Fruit fly (Drosophila melanogaster): Measurements from ENCODE around the gene kst.
A peak's percentile ranks its signal among the peaks of the same experiment; 100 is the strongest.

Gene kst

DNA sequence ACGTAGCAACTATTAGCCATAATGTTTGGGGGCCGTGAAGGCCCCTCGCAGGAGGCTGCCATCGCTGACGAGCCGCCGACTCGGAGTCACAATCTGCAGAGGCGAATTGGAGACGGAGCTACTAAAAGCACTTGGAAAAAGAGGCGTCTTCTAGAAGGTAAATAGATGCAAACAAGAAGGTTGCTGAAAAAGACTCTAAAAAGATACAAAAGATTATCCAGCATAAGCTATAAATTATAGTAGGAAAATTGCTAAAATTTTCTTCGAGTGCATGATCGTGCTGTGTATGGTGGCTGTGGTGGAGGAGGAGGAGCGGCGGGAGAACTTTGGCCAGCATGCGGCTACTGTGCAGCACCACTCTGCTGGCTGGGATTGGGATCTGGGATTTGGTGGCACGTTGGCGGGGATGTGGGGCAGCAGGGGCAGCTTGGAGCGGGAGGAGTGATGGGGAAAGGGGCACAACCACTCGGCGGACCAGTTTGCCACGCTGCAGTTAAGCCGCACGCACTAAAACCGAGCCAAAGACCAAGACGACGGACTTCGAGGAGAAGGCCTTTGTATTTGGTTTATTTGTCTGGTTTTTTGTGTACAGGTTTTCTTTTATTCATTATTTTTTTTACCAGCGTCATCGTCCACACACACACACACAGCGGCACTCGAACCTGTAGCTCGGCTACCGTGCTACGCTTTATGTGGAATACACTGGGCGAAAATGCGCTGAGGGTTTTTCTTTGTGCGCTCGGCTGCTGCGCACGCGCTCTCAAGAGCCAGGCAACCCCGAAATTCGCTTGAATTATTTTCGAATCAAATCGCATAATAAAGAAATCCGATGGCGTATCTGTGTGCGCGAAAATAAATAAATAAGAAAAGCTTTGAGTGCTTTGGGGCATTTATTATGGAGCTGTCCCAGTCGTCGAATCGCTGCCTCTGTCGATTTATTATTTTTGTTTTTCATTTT lies 52.3 kb downstream of the kst start (continued):
- TF ChIP-seq CG17802 (tag; optimal IDR thresholded peaks at IDR 0.05) (peak; percentile 41), zfh1 (GFP tag; IDR thresholded peaks at IDR 0.05) (peak; percentile 50), vvl (GFP tag; IDR thresholded peaks at IDR 0.05) (peak; percentile 63), Optix (GFP tag; IDR thresholded peaks at IDR 0.05) (0 out of 3 replicates have a peak, but pooled peaks have one; percentile 24), Ada2b (GFP tag; IDR thresholded peaks at IDR 0.05) (no peak), cg (GFP tag; optimal IDR thresholded peaks at IDR 0.05) (peak; percentile 42), CG6813 (GFP tag; optimal IDR thresholded peaks at IDR 0.05) (peak; percentile 27), CG1024 (GFP tag; IDR thresholded peaks at IDR 0.05) (0 out of 2 replicates have a peak, but pooled peaks have one; percentile 17), Xrp1 (GFP tag; IDR thresholded peaks at IDR 0.05) (peak; percentile 50), chinmo (GFP tag; IDR thresholded peaks at IDR 0.05; ENCODE audit: partially characterized antibody) (0 out of 4 replicates have a peak, but pooled peaks have one; percentile 65), CG32772 (GFP tag; IDR thresholded peaks at IDR 0.05) (peak; percentile 47), Xbp1 (GFP tag; optimal IDR thresholded peaks at IDR 0.05) (peak; percentile 9), tap (tag; optimal IDR thresholded peaks at IDR 0.05) (peak; percentile 55), dan (GFP tag; IDR thresholded peaks at IDR 0.05) (no peak), ci (GFP tag; IDR thresholded peaks at IDR 0.05) (peak; percentile 74; the same call in 2 of the 3 replicates), HmgD (GFP tag; optimal IDR thresholded peaks at IDR 0.05) (no peak), CG9609 (GFP tag; optimal IDR thresholded peaks at IDR 0.05) (peak; percentile 4), CG11093 (GFP tag; IDR thresholded peaks at IDR 0.05) (0 out of 3 replicates have a peak, but pooled peaks have one; percentile 29), gce (GFP tag; IDR thresholded peaks at IDR 0.05) (0 out of 3 replicates have a peak, but pooled peaks have one; percentile 18), CG12769 (tag; optimal IDR thresholded peaks at IDR 0.05) (peak; percentile 26), CG13775 (GFP tag; optimal IDR thresholded peaks at IDR 0.05) (no peak), gem (tag; optimal IDR thresholded peaks at IDR 0.05) (peak; percentile 6), CG8089 (GFP tag; optimal IDR thresholded peaks at IDR 0.05) (peak; percentile 11), dysf (GFP tag; IDR thresholded peaks at IDR 0.05) (peak; percentile 31; the same call in 1 of the 3 replicates), YL-1 (GFP tag; optimal IDR thresholded peaks at IDR 0.05) (no peak)

- TF ChIP-seq inv (GFP tag; IDR thresholded peaks at IDR 0.05; ENCODE audit: partially characterized antibody) (no peak), schlank (tag; optimal IDR thresholded peaks at IDR 0.05) (no peak), CG9932 (GFP tag; IDR thresholded peaks at IDR 0.05) (no peak), CG7271 (tag; optimal IDR thresholded peaks at IDR 0.05) (no peak), CG3847 (GFP tag; IDR thresholded peaks at IDR 0.05) (no peak), hkb (optimal IDR thresholded peaks at IDR 0.05) (no peak), hkb (GFP tag; IDR thresholded peaks at IDR 0.05) (peak; percentile 53), CG17361 (GFP tag; IDR thresholded peaks at IDR 0.05) (peak; percentile 83), Bteb2 (GFP tag; optimal IDR thresholded peaks at IDR 0.05) (no peak), Eip74EF (GFP tag; optimal IDR thresholded peaks at IDR 0.05) (peak in 1 of 2 experiments; percentile 41), Hr3 (GFP tag; optimal IDR thresholded peaks at IDR 0.05) (peak; percentile 33), MTF-1 (GFP tag; optimal IDR thresholded peaks at IDR 0.05; ENCODE audit: borderline replicate concordance) (no peak), abd-A (tag; optimal IDR thresholded peaks at IDR 0.05) (no peak), CG11560 (tag; IDR thresholded peaks at IDR 0.05) (no peak), corto (GFP tag; optimal IDR thresholded peaks at IDR 0.05) (peak; percentile 47), Hr78 (GFP tag; optimal IDR thresholded peaks at IDR 0.05) (peak in 1 of 2 experiments; percentile 66), Lim3 (GFP tag; IDR thresholded peaks at IDR 0.05) (no peak), sr (GFP tag; IDR thresholded peaks at IDR 0.05) (no peak), Ets65A (GFP tag) (no peak), nerfin-2 (GFP tag; IDR thresholded peaks at IDR 0.05; ENCODE audit: partially characterized antibody) (no peak), croc (GFP tag; conservative IDR thresholded peaks at IDR 0.05) (no peak; the same call in 2 of the 3 replicates), dysf (GFP tag; IDR thresholded peaks at IDR 0.05) (peak; percentile 66; the same call in 2 of the 3 replicates), CG14441 (GFP tag; IDR thresholded peaks at IDR 0.05) (no peak), B-H2 (GFP tag; optimal IDR thresholded peaks at IDR 0.05) (no peak), unc-4 (GFP tag; IDR thresholded peaks at IDR 0.05; ENCODE audit: partially characterized antibody) (no peak)
Observed at dm6 chr3L:3389666-3390059, 53.0 kb downstream of the kst start.
